Fruit fly (Drosophila melanogaster): Measurements from ENCODE around the gene CG4367.

DNA sequence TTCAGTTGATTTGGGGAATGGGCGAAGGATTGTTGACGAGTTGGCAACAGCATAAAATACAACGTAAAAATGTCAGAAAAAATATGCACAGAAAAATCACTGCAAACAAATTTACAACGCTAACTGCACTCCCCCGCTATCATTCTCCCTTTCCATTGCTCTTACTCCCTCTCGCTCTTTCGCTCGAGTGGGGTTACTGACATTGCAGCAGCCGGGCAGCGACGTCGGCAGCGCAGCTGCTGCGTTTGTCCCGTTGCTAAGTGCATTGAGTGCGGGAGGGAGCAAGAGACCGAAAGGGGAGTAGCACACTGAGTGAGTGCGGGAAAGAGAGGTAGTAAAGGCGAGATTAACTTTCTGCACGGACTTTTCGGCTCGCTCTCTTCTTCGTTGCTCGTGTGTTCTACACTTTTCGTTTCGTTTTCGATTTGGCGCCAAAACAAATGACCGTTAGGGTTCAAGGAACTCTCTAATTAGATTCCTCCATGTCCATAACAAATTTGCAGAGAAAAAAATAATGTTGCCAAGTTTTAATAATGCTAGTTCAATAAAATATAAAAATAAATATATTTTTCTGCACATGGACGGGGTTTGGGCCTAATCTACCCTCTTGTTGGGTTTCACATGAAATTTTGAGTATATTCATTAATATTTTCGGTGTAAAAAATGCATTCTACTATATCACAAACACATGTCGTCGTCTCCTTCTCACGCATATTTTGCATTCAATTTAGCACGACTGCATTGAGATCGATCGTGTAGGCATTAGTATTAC is 20.5 kb downstream of the CG4367 start:
- TF ChIP-seq CG5204 (GFP tag; optimal IDR thresholded peaks at IDR 0.05) (no peak), CG11617 (GFP tag; optimal IDR thresholded peaks at IDR 0.05) (no peak), ovo (GFP tag; optimal IDR thresholded peaks at IDR 0.05) (peak; percentile 21), CG33017 (tag; optimal IDR thresholded peaks at IDR 0.05) (no peak), CG12768 (GFP tag; optimal IDR thresholded peaks at IDR 0.05) (no peak), Mnt (GFP tag; optimal IDR thresholded peaks at IDR 0.05) (no peak), pad (GFP tag; optimal IDR thresholded peaks at IDR 0.05) (peak; percentile 92), tj (GFP tag; optimal IDR thresholded peaks at IDR 0.05) (no peak), CG7045 (GFP tag; optimal IDR thresholded peaks at IDR 0.05) (no peak), toe (GFP tag; optimal IDR thresholded peaks at IDR 0.05) (no peak), kay (GFP tag; ENCODE audit: borderline replicate concordance) (peak; percentile 8)

Measured in whole organism, adult.